Worm (Caenorhabditis elegans) whole organism, L1 larva: ENCODE data around the gene F10G2.1.

Experiments used
- ama-1 ChIP-seq: fragments of 150-350 bp; optimal IDR thresholded peaks from 2 replicates; lab custom pipeline; 2014
- dpl-1 ChIP-seq, 3 experiments: fragments of 150-350 bp in 2 of 3; sonication (generic microtip) in 1 of 3; optimal IDR thresholded peaks; 2 replicates each; lab custom pipeline; 2014 to 2017; ENCODE audit warnings: missing biosample characterization in 3 of 3, missing genetic modification characterization in 3 of 3, missing genetic modification reagents in 3 of 3
- fkh-10 ChIP-seq: sonication (generic microtip); optimal IDR thresholded peaks from 2 replicates; lab custom pipeline; 2017; ENCODE audit warnings: missing biosample characterization, missing genetic modification reagents, missing genetic modification characterization
- jun-1 ChIP-seq: fragments of 150-350 bp; optimal IDR thresholded peaks from 2 replicates; lab custom pipeline; 2014; ENCODE audit warnings: missing biosample characterization, missing genetic modification reagents, missing genetic modification characterization
- pax-3 ChIP-seq: fragments of 200-800 bp; sonication (Bioruptor generic); optimal IDR thresholded peaks from 2 replicates; lab custom pipeline; 2018; ENCODE audit warnings: mild to moderate bottlenecking, missing genetic modification characterization, moderate library complexity, missing compliant biosample characterization
- skn-1 ChIP-seq: fragments of 150-350 bp; optimal IDR thresholded peaks from 2 replicates; lab custom pipeline; 2014; ENCODE audit warnings: missing biosample characterization, missing genetic modification characterization
- snpc-4 ChIP-seq: fragments of 150-350 bp; optimal IDR thresholded peaks from 2 replicates; lab custom pipeline; 2014; ENCODE audit warnings: missing biosample characterization, missing genetic modification characterization

- TF ChIP-seq snpc-4 (tag; lab: Kevin White, UChicago) (no peak), jun-1 (tag; lab: Kevin White, UChicago) (no peak), pax-3 (tag; lab: Kevin White, UChicago) (no peak), dpl-1 (GFP tag; optimal IDR thresholded peaks at IDR 0.05; lab: Kevin White, UChicago) (no peak), skn-1 (tag; lab: Kevin White, UChicago) (no peak), fkh-10 (no peak), ama-1 (lab: Kevin White, UChicago) (no peak)
These were observed 9.6 kb downstream of the F10G2.1 start, which contains the start of the genes nhr-263 and nhr-148 for ce11 chrV:7341942-7342341.
